Worm (Caenorhabditis elegans) whole organism, L2 larva: ENCODE results near the gene T01C3.2.

Experiments used
- nhr-11 ChIP-seq: fragments of 150-350 bp; optimal IDR thresholded peaks from 2 replicates; lab custom pipeline; 2014; ENCODE audit warnings: missing biosample characterization, missing genetic modification characterization
- peb-1 ChIP-seq: fragments of 150-350 bp; optimal IDR thresholded peaks from 2 replicates; lab custom pipeline; 2014; ENCODE audit warnings: missing biosample characterization, missing genetic modification characterization

DNA sequence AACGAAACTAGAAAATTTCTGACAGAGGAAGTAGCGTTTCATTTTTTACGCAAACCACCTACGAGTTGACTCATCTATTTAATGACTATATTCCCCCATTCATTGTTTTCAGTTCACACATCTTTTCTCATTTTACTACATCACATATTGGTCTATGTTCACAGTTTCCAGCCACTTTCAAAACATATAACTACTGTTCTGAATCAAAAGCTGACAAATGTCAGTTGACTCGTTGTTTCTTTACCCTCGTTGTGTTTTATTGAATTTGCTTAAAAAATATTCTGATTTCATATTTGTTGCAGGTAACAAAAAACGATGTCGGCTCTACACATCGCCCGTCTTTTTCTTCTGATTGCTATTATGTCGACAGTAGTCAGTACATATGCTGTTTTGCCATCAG, 19.8 kb upstream of the T01C3.2 start, which contains the start of gene nlp-59:
- TF ChIP-seq peb-1 (no peak), nhr-11 (no peak)
